Worm (Caenorhabditis elegans): ENCODE data around the gene F53B1.2.

The F53B1.2 gene

DNA sequence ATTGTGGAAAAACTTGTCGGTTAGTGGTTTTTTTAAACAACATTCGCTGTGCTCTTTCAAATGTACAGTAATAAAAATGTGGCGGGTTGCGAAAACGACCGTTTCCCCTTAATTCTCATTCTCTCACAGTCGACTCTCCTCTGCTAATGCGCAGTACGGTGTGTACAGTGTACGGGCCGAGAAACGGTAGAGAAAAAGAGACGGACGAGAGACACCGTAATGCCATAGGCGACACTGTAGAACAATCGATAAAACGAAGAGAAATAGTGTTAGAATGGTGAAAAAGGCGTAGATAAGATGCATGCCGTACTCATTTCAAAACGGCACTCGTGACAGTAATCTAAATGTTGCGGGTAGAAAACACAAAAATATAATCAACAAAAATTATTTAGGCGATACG lies 18.3 kb upstream of the F53B1.2 start:
- TF ChIP-seq ztf-4 (tag; optimal IDR thresholded peaks at IDR 0.05) (no peak), aly-2 (tag; optimal IDR thresholded peaks at IDR 0.05) (no peak), sma-9 (GFP tag; optimal IDR thresholded peaks at IDR 0.05) (peak; percentile 36), sma-9 (tag; optimal IDR thresholded peaks at IDR 0.05) (no peak), nhr-10 (tag; optimal IDR thresholded peaks at IDR 0.05) (no peak), lsy-2 (tag; optimal IDR thresholded peaks at IDR 0.05) (no peak), nhr-21 (tag; optimal IDR thresholded peaks at IDR 0.05) (no peak), nhr-25 (tag; optimal IDR thresholded peaks at IDR 0.05) (peak; percentile 33), unc-39 (tag; optimal IDR thresholded peaks at IDR 0.05) (no peak), R02D3.7 (tag; optimal IDR thresholded peaks at IDR 0.05) (no peak), mbf-1 (tag; optimal IDR thresholded peaks at IDR 0.05) (no peak), C34F6.9 (tag; optimal IDR thresholded peaks at IDR 0.05) (peak; percentile 11), nhr-237 (tag; optimal IDR thresholded peaks at IDR 0.05) (no peak), peb-1 (tag; optimal IDR thresholded peaks at IDR 0.05) (no peak), nhr-23 (tag; optimal IDR thresholded peaks at IDR 0.05) (no peak), lin-39 (tag; optimal IDR thresholded peaks at IDR 0.05) (no peak), sma-3 (GFP tag; optimal IDR thresholded peaks at IDR 0.05) (no peak), dmd-4 (tag; optimal IDR thresholded peaks at IDR 0.05) (no peak), nhr-129 (tag; optimal IDR thresholded peaks at IDR 0.05) (peak; percentile 54), egl-27 (tag; optimal IDR thresholded peaks at IDR 0.05) (no peak), ztf-11 (tag; optimal IDR thresholded peaks at IDR 0.05) (no peak), elt-1 (tag; optimal IDR thresholded peaks at IDR 0.05) (no peak), nhr-6 (tag; optimal IDR thresholded peaks at IDR 0.05) (no peak), F13H6.1 (tag; optimal IDR thresholded peaks at IDR 0.05) (peak; percentile 22), fos-1 (tag; optimal IDR thresholded peaks at IDR 0.05) (peak; percentile 39), nhr-77 (tag; optimal IDR thresholded peaks at IDR 0.05) (no peak), mab-5 (tag; optimal IDR thresholded peaks at IDR 0.05) (no peak), crh-2 (tag; optimal IDR thresholded peaks at IDR 0.05) (peak; percentile 33), sem-4 (tag; optimal IDR thresholded peaks at IDR 0.05) (no peak), gmeb-1 (tag; optimal IDR thresholded peaks at IDR 0.05) (peak; percentile 26)

DNA sequence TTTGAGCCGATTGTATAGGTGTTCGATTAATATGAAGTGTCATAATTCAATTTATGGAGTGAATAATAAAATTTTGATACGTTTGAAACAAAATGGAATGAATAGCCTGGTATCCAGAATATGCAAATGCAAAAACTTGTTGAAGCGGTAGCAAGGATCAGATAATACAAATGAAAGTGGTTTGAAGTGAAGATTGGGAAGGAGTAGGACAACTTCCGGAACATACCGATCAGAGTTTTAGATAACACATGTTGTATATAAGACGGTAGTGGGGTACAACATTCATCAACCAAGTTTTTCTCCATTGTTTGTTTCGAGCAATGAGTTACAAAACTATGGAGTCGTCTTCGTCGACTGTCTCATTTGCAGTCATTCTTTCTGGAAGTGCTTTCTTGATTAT lies 15.6 kb upstream of the F53B1.2 start, which contains the start of gene col-164:
Gene col-164, plus strand, starts transcription at position 301 of the 400 bp plus-strand sequence.
- TF ChIP-seq nhr-10 (tag; optimal IDR thresholded peaks at IDR 0.05) (no peak), nhr-11 (tag; optimal IDR thresholded peaks at IDR 0.05) (no peak), C34F6.9 (tag; optimal IDR thresholded peaks at IDR 0.05) (no peak), sma-3 (GFP tag; optimal IDR thresholded peaks at IDR 0.05) (no peak), mab-5 (tag; optimal IDR thresholded peaks at IDR 0.05) (no peak), aly-2 (tag; optimal IDR thresholded peaks at IDR 0.05) (no peak), fos-1 (tag; optimal IDR thresholded peaks at IDR 0.05) (no peak), unc-39 (tag; optimal IDR thresholded peaks at IDR 0.05) (no peak), ztf-4 (tag; optimal IDR thresholded peaks at IDR 0.05) (no peak), mdl-1 (tag; optimal IDR thresholded peaks at IDR 0.05) (no peak), nhr-129 (tag; optimal IDR thresholded peaks at IDR 0.05) (no peak)

ce11 chrX:2094094-2094493 lies 14.7 kb upstream of the F53B1.2 start:
- TF ChIP-seq F13H6.1 (tag; optimal IDR thresholded peaks at IDR 0.05) (no peak), nhr-6 (tag; optimal IDR thresholded peaks at IDR 0.05) (no peak), peb-1 (tag; optimal IDR thresholded peaks at IDR 0.05) (no peak), mdl-1 (tag; optimal IDR thresholded peaks at IDR 0.05) (no peak), egl-27 (tag; optimal IDR thresholded peaks at IDR 0.05) (no peak), unc-55 (GFP tag; optimal IDR thresholded peaks at IDR 0.05) (no peak), blmp-1 (tag; optimal IDR thresholded peaks at IDR 0.05; ENCODE audit: insufficient read depth) (no peak), C34F6.9 (tag; optimal IDR thresholded peaks at IDR 0.05) (no peak), mbf-1 (tag; optimal IDR thresholded peaks at IDR 0.05) (no peak), sem-4 (tag; optimal IDR thresholded peaks at IDR 0.05) (no peak), unc-62 (GFP tag; optimal IDR thresholded peaks at IDR 0.05) (no peak), lin-39 (tag; optimal IDR thresholded peaks at IDR 0.05) (no peak), ztf-1 (GFP tag; conservative IDR thresholded peaks at IDR 0.05) (no peak), nhr-21 (tag; optimal IDR thresholded peaks at IDR 0.05) (no peak), skn-1 (tag; optimal IDR thresholded peaks at IDR 0.05) (no peak), nhr-77 (tag; optimal IDR thresholded peaks at IDR 0.05) (no peak), ztf-4 (tag; optimal IDR thresholded peaks at IDR 0.05) (no peak)

- TF ChIP-seq ceh-16 (tag; optimal IDR thresholded peaks at IDR 0.05) (no peak), unc-39 (tag; optimal IDR thresholded peaks at IDR 0.05) (no peak), dmd-4 (tag; optimal IDR thresholded peaks at IDR 0.05) (no peak), nhr-10 (tag; optimal IDR thresholded peaks at IDR 0.05) (no peak), ztf-1 (GFP tag; conservative IDR thresholded peaks at IDR 0.05) (no peak), fos-1 (tag; optimal IDR thresholded peaks at IDR 0.05) (no peak), unc-55 (GFP tag; optimal IDR thresholded peaks at IDR 0.05) (no peak), nhr-12 (tag; optimal IDR thresholded peaks at IDR 0.05) (no peak), R02D3.7 (tag; optimal IDR thresholded peaks at IDR 0.05) (no peak), blmp-1 (tag; optimal IDR thresholded peaks at IDR 0.05; ENCODE audit: insufficient read depth) (no peak), sma-3 (GFP tag; optimal IDR thresholded peaks at IDR 0.05) (no peak), lin-39 (tag; optimal IDR thresholded peaks at IDR 0.05) (no peak), nhr-77 (tag; optimal IDR thresholded peaks at IDR 0.05) (no peak), peb-1 (tag; optimal IDR thresholded peaks at IDR 0.05) (no peak), elt-1 (tag; optimal IDR thresholded peaks at IDR 0.05) (no peak)
Observed at ce11 chrX:2096804-2097203, 12.0 kb upstream of the F53B1.2 start, which contains the start of gene T21D9.2. Gene T21D9.2 (minus strand): TSS chrX:2096904.

Data from whole organism, L2 larva.